Worm (Caenorhabditis elegans) whole organism, L3 larva: Measurements from ENCODE around the gene R107.9.

Experiments used
- elt-3 ChIP-seq, 3 experiments: fragments of 150-350 bp in 1 of 3; sonication (generic microtip) in 2 of 3; optimal IDR thresholded peaks; 2 replicates in 2 of 3; 4 replicates in 1 of 3; lab custom pipeline; 2014 to 2017; ENCODE audit warnings: missing biosample characterization in 3 of 3, missing genetic modification characterization in 3 of 3
- lin-39 ChIP-seq: fragments of 150-350 bp; optimal IDR thresholded peaks from 2 replicates; lab custom pipeline; 2018; ENCODE audit warnings: missing biosample characterization, missing genetic modification reagents, missing genetic modification characterization
- nhr-11 ChIP-seq: fragments of 150-350 bp; optimal IDR thresholded peaks from 2 replicates; lab custom pipeline; 2014; ENCODE audit warnings: missing biosample characterization, missing genetic modification characterization
- nhr-23 ChIP-seq: fragments of 150-350 bp; optimal IDR thresholded peaks from 2 replicates; lab custom pipeline; 2014; ENCODE audit warnings: missing biosample characterization, missing genetic modification reagents, missing genetic modification characterization
- nhr-237 ChIP-seq: fragments of 150-350 bp; optimal IDR thresholded peaks from 2 replicates; lab custom pipeline; 2014; ENCODE audit warnings: missing biosample characterization, missing genetic modification characterization
- pqm-1 ChIP-seq: fragments of 150-350 bp; optimal IDR thresholded peaks from 2 replicates; lab custom pipeline; 2017; ENCODE audit warnings: missing biosample characterization, missing genetic modification characterization, inconsistent platforms
- unc-62 ChIP-seq: fragments of 150-350 bp; sonication (generic microtip); optimal IDR thresholded peaks from 4 replicates; lab custom pipeline; 2014; ENCODE audit warnings: missing biosample characterization, missing genetic modification reagents, missing genetic modification characterization
- ztf-11 ChIP-seq: fragments of 150-350 bp; optimal IDR thresholded peaks from 2 replicates; lab custom pipeline; 2014; ENCODE audit warnings: missing biosample characterization, missing genetic modification characterization

DNA sequence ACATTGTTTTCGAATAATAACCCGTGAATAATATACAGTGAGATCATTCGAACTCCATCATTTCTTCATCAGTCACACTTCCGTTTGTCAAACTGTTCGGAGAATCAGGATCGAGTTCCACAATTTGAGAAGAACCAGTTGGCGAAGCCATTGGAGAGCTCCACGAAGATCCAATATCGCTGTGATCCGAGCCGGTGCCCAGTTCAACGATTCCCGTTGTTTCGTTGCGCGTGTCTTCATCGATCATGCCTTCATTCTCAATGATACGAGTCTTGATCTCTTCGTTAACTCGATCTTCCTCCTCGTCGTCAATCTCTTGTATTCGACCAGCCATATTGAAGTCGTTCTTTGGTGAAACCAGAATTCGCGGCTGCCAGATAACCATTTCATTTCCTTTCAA is 14.0 kb downstream of the R107.9 start:
- TF ChIP-seq nhr-23 (tag; lab: Kevin White, UChicago) = no peak
- no peak for TF ChIP-seq pqm-1 (tag; lab: Kevin White, UChicago)
- no peak for TF ChIP-seq lin-39 (tag; lab: Kevin White, UChicago)
- no peak for TF ChIP-seq nhr-11 (tag; lab: Kevin White, UChicago)
- no peak for TF ChIP-seq nhr-237 (tag; lab: Kevin White, UChicago)
- TF ChIP-seq ztf-11 (tag; lab: Kevin White, UChicago) = no peak
- no peak for TF ChIP-seq unc-62 (GFP tag; lab: Kevin White, UChicago)
- no peak for TF ChIP-seq elt-3 (tag; optimal IDR thresholded peaks at IDR 0.05; lab: Kevin White, UChicago)
